Fruit fly (Drosophila melanogaster): ENCODE measurements around the gene CG34375.

- TF ChIP-seq klu (GFP tag; IDR thresholded peaks at IDR 0.05) (peak; percentile 42; the same call in 1 of the 2 replicates), ara (GFP tag; IDR thresholded peaks at IDR 0.05) (peak; percentile 54; the same call in 1 of the 2 replicates), tx (GFP tag; optimal IDR thresholded peaks at IDR 0.05) (peak; percentile 12), CG2199 (GFP tag; IDR thresholded peaks at IDR 0.05) (0 out of 3 replicates have a peak, but pooled peaks have one; percentile 64)
These were observed 43.6 kb upstream of the CG34375 start, which contains the start of gene p53 for dm6 chr3R:23053936-23054335.
